Fruit fly (Drosophila melanogaster) whole organism, prepupa: ENCODE measurements around the gene Sry-beta.

Experiments used
- Blimp-1 ChIP-seq: fragments of 200-800 bp; sonication (Bioruptor generic); optimal IDR thresholded peaks from 3 replicates; lab custom pipeline; 2017; ENCODE audit warnings: missing biosample characterization, missing genetic modification characterization, mild to moderate bottlenecking, moderate library complexity, missing genetic modification reagents
- CG10631 ChIP-seq: fragments of 200-800 bp; sonication (Bioruptor generic); optimal IDR thresholded peaks from 2 replicates; lab custom pipeline; 2016; ENCODE audit warnings: missing biosample characterization, missing genetic modification characterization
- CG10669 ChIP-seq: fragments of 200-800 bp; sonication (Bioruptor generic); optimal IDR thresholded peaks from 3 replicates; lab custom pipeline; 2018; ENCODE audit warnings: missing biosample characterization, mild to moderate bottlenecking, missing genetic modification characterization, moderate library complexity
- CG11294 ChIP-seq: fragments of 200-800 bp; sonication (Bioruptor generic); IDR thresholded peaks from 2 replicates; pipeline ENCODE4 v1.3.6; 2022; ENCODE audit warnings: missing biosample characterization, missing genetic modification characterization
- CG11762 ChIP-seq: fragments of 200-800 bp; sonication (Bioruptor generic); optimal IDR thresholded peaks from 3 replicates; lab custom pipeline; 2016; ENCODE audit warnings: missing biosample characterization, missing genetic modification characterization; ENCODE audit not compliant: insufficient read depth
- CG15336 ChIP-seq: fragments of 200-800 bp; sonication (Bioruptor generic); IDR thresholded peaks from 2 replicates; pipeline ENCODE4 v1.3.6; 2022; ENCODE audit warnings: missing biosample characterization, missing genetic modification characterization
- CG1621 ChIP-seq: fragments of 200-800 bp; sonication (Bioruptor generic); optimal IDR thresholded peaks from 3 replicates; lab custom pipeline; 2018; ENCODE audit warnings: missing biosample characterization, mild to moderate bottlenecking, missing genetic modification characterization
- CG3032 ChIP-seq: fragments of 200-800 bp; optimal IDR thresholded peaks from 2 replicates; lab custom pipeline; 2019; ENCODE audit warnings: missing biosample characterization, mild to moderate bottlenecking, missing genetic modification characterization, moderate library complexity
- CG32006 ChIP-seq: fragments of 200-800 bp; sonication (Bioruptor generic); optimal IDR thresholded peaks from 3 replicates; lab custom pipeline; 2017; ENCODE audit warnings: missing biosample characterization, mild to moderate bottlenecking, missing genetic modification characterization
- CG34406 ChIP-seq: fragments of 200-800 bp; sonication (Bioruptor generic); optimal IDR thresholded peaks from 3 replicates; lab custom pipeline; 2016; ENCODE audit warnings: missing biosample characterization, missing genetic modification characterization
- CG3919 ChIP-seq: fragments of 200-800 bp; sonication (Bioruptor generic); optimal IDR thresholded peaks from 3 replicates; lab custom pipeline; 2016; ENCODE audit warnings: missing biosample characterization, missing genetic modification characterization
- CG4318 ChIP-seq: fragments of 200-800 bp; sonication (Bioruptor generic); optimal IDR thresholded peaks from 3 replicates; lab custom pipeline; 2017; ENCODE audit warnings: missing biosample characterization, mild to moderate bottlenecking, missing genetic modification characterization
- CG6163 ChIP-seq: fragments of 200-800 bp; sonication (Bioruptor generic); IDR thresholded peaks from 3 replicates; pipeline ENCODE4 v1.3.6; 2022; ENCODE audit warnings: missing biosample characterization, missing genetic modification characterization
- CG6276 ChIP-seq: fragments of 200-800 bp; sonication (Bioruptor generic); optimal IDR thresholded peaks from 2 replicates; lab custom pipeline; 2017; ENCODE audit warnings: missing biosample characterization, mild to moderate bottlenecking, missing genetic modification characterization
- CG6808 ChIP-seq: fragments of 200-800 bp; sonication (Bioruptor generic); optimal IDR thresholded peaks from 3 replicates; lab custom pipeline; 2017; ENCODE audit warnings: missing biosample characterization, missing genetic modification characterization, mild to moderate bottlenecking, moderate library complexity, missing genetic modification reagents
- CG6854 ChIP-seq: fragments of 200-800 bp; sonication (Bioruptor generic); optimal IDR thresholded peaks from 2 replicates; lab custom pipeline; 2017; ENCODE audit warnings: missing biosample characterization, mild to moderate bottlenecking, missing genetic modification characterization
- CG8632 ChIP-seq: fragments of 200-800 bp; sonication (Bioruptor generic); optimal IDR thresholded peaks from 3 replicates; lab custom pipeline; 2016; ENCODE audit warnings: missing biosample characterization, missing genetic modification characterization
- Eip75B ChIP-seq: fragments of 200-800 bp; sonication (Bioruptor generic); optimal IDR thresholded peaks from 3 replicates; lab custom pipeline; 2016; ENCODE audit warnings: missing biosample characterization, missing genetic modification characterization
- Eip78C ChIP-seq: fragments of 200-800 bp; sonication (Bioruptor generic); peaks from one replicate; lab custom pipeline; 2016; ENCODE audit warnings: missing biosample characterization, missing genetic modification characterization
- Eip93F ChIP-seq: fragments of 200-800 bp; sonication (Bioruptor generic); optimal IDR thresholded peaks from 2 replicates; lab custom pipeline; 2016; ENCODE audit warnings: missing biosample characterization, mild to moderate bottlenecking, missing genetic modification characterization
- Ets21C ChIP-seq: fragments of 200-800 bp; sonication (Bioruptor generic); optimal IDR thresholded peaks from 3 replicates; lab custom pipeline; 2016; ENCODE audit warnings: missing biosample characterization, missing genetic modification characterization
- Ets96B ChIP-seq: fragments of 200-800 bp; optimal IDR thresholded peaks from 2 replicates; lab custom pipeline; 2019; ENCODE audit warnings: missing biosample characterization, mild to moderate bottlenecking, missing genetic modification characterization, moderate library complexity
- Gug ChIP-seq: fragments of 200-800 bp; sonication (Bioruptor generic); IDR thresholded peaks from 2 replicates; pipeline ENCODE4 v1.3.6; 2022; ENCODE audit warnings: missing biosample characterization, missing genetic modification characterization
- Hr38 ChIP-seq: sonication (Bioruptor generic); optimal IDR thresholded peaks from 2 replicates; lab custom pipeline; 2016; ENCODE audit warnings: missing biosample characterization, missing genetic modification characterization
- Hr39 ChIP-seq: fragments of 200-800 bp; sonication (Bioruptor generic); optimal IDR thresholded peaks from 2 replicates; lab custom pipeline; 2016; ENCODE audit warnings: missing biosample characterization, missing genetic modification characterization
- Hr4 ChIP-seq: fragments of 200-800 bp; sonication (Bioruptor generic); optimal IDR thresholded peaks from 3 replicates; lab custom pipeline; 2016; ENCODE audit warnings: missing biosample characterization, missing genetic modification characterization
- Lpt ChIP-seq: fragments of 200-800 bp; sonication (Bioruptor generic); optimal IDR thresholded peaks from 3 replicates; lab custom pipeline; 2016; ENCODE audit warnings: missing biosample characterization, missing genetic modification characterization
- Met ChIP-seq: fragments of 200-800 bp; sonication (Bioruptor generic); optimal IDR thresholded peaks from 3 replicates; lab custom pipeline; 2016; ENCODE audit warnings: missing biosample characterization, missing genetic modification characterization
- OdsH ChIP-seq: fragments of 200-800 bp; sonication (Bioruptor generic); optimal IDR thresholded peaks from 3 replicates; lab custom pipeline; 2016; ENCODE audit warnings: missing biosample characterization, missing genetic modification characterization
- Smox ChIP-seq: fragments of 200-800 bp; sonication (Bioruptor generic); optimal IDR thresholded peaks from 3 replicates; lab custom pipeline; 2016; ENCODE audit warnings: missing biosample characterization, missing genetic modification characterization
- Sox102F ChIP-seq: fragments of 200-800 bp; sonication (Bioruptor generic); optimal IDR thresholded peaks from 2 replicates; lab custom pipeline; 2016; ENCODE audit warnings: missing biosample characterization, mild to moderate bottlenecking, missing genetic modification characterization
- Sox14 ChIP-seq: fragments of 200-800 bp; sonication (Bioruptor generic); optimal IDR thresholded peaks from 3 replicates; lab custom pipeline; 2016; ENCODE audit warnings: missing biosample characterization, missing genetic modification characterization
- Sox15 ChIP-seq: fragments of 200-800 bp; sonication (Bioruptor generic); optimal IDR thresholded peaks from 3 replicates; lab custom pipeline; 2016; ENCODE audit warnings: missing biosample characterization, missing genetic modification characterization
- achi ChIP-seq: fragments of 200-800 bp; sonication (Bioruptor generic); optimal IDR thresholded peaks from 3 replicates; lab custom pipeline; 2016; ENCODE audit warnings: missing biosample characterization, missing genetic modification characterization
- cyc ChIP-seq: fragments of 200-800 bp; sonication (Bioruptor generic); optimal IDR thresholded peaks from 3 replicates; lab custom pipeline; 2016; ENCODE audit warnings: missing biosample characterization, missing genetic modification characterization
- dac ChIP-seq: fragments of 200-800 bp; sonication (Bioruptor generic); optimal IDR thresholded peaks from 2 replicates; lab custom pipeline; 2017; ENCODE audit warnings: missing biosample characterization, mild to moderate bottlenecking, missing genetic modification characterization
- dsx ChIP-seq: fragments of 200-800 bp; optimal IDR thresholded peaks from 3 replicates; lab custom pipeline; 2019; ENCODE audit warnings: missing biosample characterization, mild to moderate bottlenecking, missing genetic modification characterization, moderate library complexity; ENCODE audit not compliant: poor library complexity, severe bottlenecking
- eg ChIP-seq: fragments of 200-800 bp; sonication (Bioruptor generic); IDR thresholded peaks from 3 replicates; pipeline ENCODE4 v1.3.6; 2022; ENCODE audit warnings: missing biosample characterization, missing genetic modification characterization
- esn ChIP-seq: fragments of 200-800 bp; sonication (Bioruptor generic); optimal IDR thresholded peaks from 2 replicates; lab custom pipeline; 2016; ENCODE audit warnings: missing biosample characterization, mild to moderate bottlenecking, missing genetic modification characterization, moderate library complexity
- fkh ChIP-seq: fragments of 200-800 bp; sonication (Bioruptor generic); optimal IDR thresholded peaks from 3 replicates; lab custom pipeline; 2017; ENCODE audit warnings: missing biosample characterization, mild to moderate bottlenecking, missing genetic modification characterization, moderate library complexity
- lz ChIP-seq: fragments of 200-800 bp; sonication (Bioruptor generic); optimal IDR thresholded peaks from 3 replicates; lab custom pipeline; 2016; ENCODE audit warnings: missing biosample characterization, missing genetic modification characterization
- net ChIP-seq: fragments of 200-800 bp; sonication (Bioruptor generic); optimal IDR thresholded peaks from 3 replicates; lab custom pipeline; 2016; ENCODE audit warnings: missing biosample characterization, missing genetic modification characterization
- pdm3 ChIP-seq: fragments of 200-800 bp; sonication (Bioruptor generic); optimal IDR thresholded peaks from 3 replicates; lab custom pipeline; 2016; ENCODE audit warnings: missing biosample characterization, missing genetic modification characterization
- salr ChIP-seq, 2 experiments: fragments of 200-800 bp; sonication (Bioruptor generic); optimal IDR thresholded peaks; 3 replicates each; lab custom pipeline; 2016 to 2018; ENCODE audit warnings: missing biosample characterization in 2 of 2, missing genetic modification characterization in 2 of 2, mild to moderate bottlenecking in 1 of 2
- spab ChIP-seq: fragments of 200-800 bp; sonication (Bioruptor generic); optimal IDR thresholded peaks from 2 replicates; lab custom pipeline; 2017; ENCODE audit warnings: missing biosample characterization, mild to moderate bottlenecking, missing genetic modification characterization, missing genetic modification reagents
- ss ChIP-seq, 2 experiments: fragments of 200-800 bp; sonication (Bioruptor generic); optimal IDR thresholded peaks; 2 replicates in 1 of 2; 3 replicates in 1 of 2; lab custom pipeline; 2017 to 2018; ENCODE audit warnings: mild to moderate bottlenecking in 2 of 2, missing biosample characterization in 2 of 2, missing genetic modification characterization in 2 of 2, moderate library complexity in 1 of 2
- svp ChIP-seq: fragments of 200-800 bp; sonication (Bioruptor generic); peaks from one replicate; lab custom pipeline; 2016; ENCODE audit warnings: missing biosample characterization, missing genetic modification characterization
- topi ChIP-seq: fragments of 200-800 bp; sonication (Bioruptor generic); optimal IDR thresholded peaks from 3 replicates; lab custom pipeline; 2016; ENCODE audit warnings: missing biosample characterization, missing genetic modification characterization
- vri ChIP-seq: fragments of 200-800 bp; sonication (Bioruptor generic); optimal IDR thresholded peaks from 3 replicates; lab custom pipeline; 2016; ENCODE audit warnings: missing biosample characterization, mild to moderate bottlenecking, missing genetic modification characterization

Gene Sry-beta

dm6 chr3R:30083215-30083614 is 43.7 kb downstream of the Sry-beta start (continued):
- TF ChIP-seq Ets21C (peak; percentile 22), esn (GFP tag; lab: Kevin White, UChicago) (peak; percentile 50), OdsH (GFP tag; lab: Kevin White, UChicago) (peak; percentile 18), spab (GFP tag; lab: Kevin White, UChicago) (no peak), net (GFP tag; lab: Kevin White, UChicago) (no peak), salr (GFP tag; optimal IDR thresholded peaks at IDR 0.05; lab: Kevin White, UChicago) (no peak), Hr38 (no peak), Lpt (GFP tag; lab: Kevin White, UChicago) (no peak), CG4318 (no peak), Sox14 (GFP tag; lab: Kevin White, UChicago) (peak; percentile 16), CG34406 (peak; percentile 14), topi (GFP tag; lab: Kevin White, UChicago) (peak; percentile 64), lz (peak; percentile 32), Eip93F (GFP tag; lab: Kevin White, UChicago) (no peak)

DNA sequence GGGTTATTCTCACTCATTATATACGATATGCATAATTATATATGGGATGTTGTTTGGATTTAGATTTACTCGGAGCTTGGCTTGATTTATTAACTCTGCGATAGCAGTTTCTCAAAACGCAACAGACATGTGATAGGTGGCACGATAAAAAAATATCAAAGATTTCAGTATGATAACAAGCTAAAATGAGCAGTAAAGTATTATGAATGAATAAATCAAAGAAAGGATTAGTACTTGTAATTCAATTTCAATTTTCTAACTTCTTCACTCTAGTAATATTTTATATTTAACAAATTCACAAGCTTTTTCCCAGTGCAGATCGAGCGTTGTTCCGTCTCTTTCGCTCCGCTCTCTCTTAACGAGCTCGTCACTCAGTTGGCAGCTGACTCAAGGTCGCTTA is 44.6 kb downstream of the Sry-beta start:
- TF ChIP-seq Lpt (GFP tag; lab: Kevin White, UChicago) = no peak
- TF ChIP-seq achi (GFP tag; lab: Kevin White, UChicago) = no peak
- no peak for TF ChIP-seq Eip93F (GFP tag; lab: Kevin White, UChicago)
- peak; percentile 15 for TF ChIP-seq Smox (GFP tag; lab: Kevin White, UChicago)
- no peak for TF ChIP-seq Met (GFP tag; lab: Kevin White, UChicago)
- TF ChIP-seq CG6276 = no peak
- no peak for TF ChIP-seq Ets96B (tag; lab: Kevin White, UChicago)
- no peak for TF ChIP-seq Sox102F (GFP tag; lab: Kevin White, UChicago)
- peak; percentile 6 for TF ChIP-seq topi (GFP tag; lab: Kevin White, UChicago)
- peak; percentile 26 for TF ChIP-seq esn (GFP tag; lab: Kevin White, UChicago)
- no peak for TF ChIP-seq Hr38
- TF ChIP-seq CG6163 = no peak
- no peak for TF ChIP-seq dac (GFP tag; lab: Kevin White, UChicago)
- no peak for TF ChIP-seq CG15336 (GFP tag; lab: Robert Waterston, UW)
- no peak for TF ChIP-seq ss (GFP tag; optimal IDR thresholded peaks at IDR 0.05; lab: Kevin White, UChicago)
- no peak for TF ChIP-seq CG34406
- no peak for TF ChIP-seq CG11762 (GFP tag; lab: Kevin White, UChicago)
- peak; percentile 3 for TF ChIP-seq Hr4 (GFP tag; lab: Kevin White, UChicago)
- TF ChIP-seq CG3919 = no peak
- no peak for TF ChIP-seq CG1621 (tag; lab: Kevin White, UChicago)
- TF ChIP-seq Blimp-1 (GFP tag; lab: Kevin White, UChicago) = no peak
- no peak for TF ChIP-seq CG11294 (GFP tag; lab: Robert Waterston, UW)
- no peak for TF ChIP-seq fkh (GFP tag; lab: Kevin White, UChicago)
- no peak for TF ChIP-seq Eip75B
- no peak for TF ChIP-seq pdm3
- TF ChIP-seq svp (GFP tag; lab: Kevin White, UChicago) = peak; percentile 37
- TF ChIP-seq lz = no peak
- TF ChIP-seq Gug (GFP tag; lab: Robert Waterston, UW) = no peak
- TF ChIP-seq CG10631 = no peak
- no peak for TF ChIP-seq CG32006
- TF ChIP-seq CG4318 = no peak
- no peak for TF ChIP-seq CG10669 (GFP tag; lab: Kevin White, UChicago)
- no peak for TF ChIP-seq CG8632 (GFP tag; lab: Kevin White, UChicago)
- no peak for TF ChIP-seq CG3032 (tag; lab: Kevin White, UChicago)
- no peak for TF ChIP-seq cyc (GFP tag; lab: Kevin White, UChicago)
- peak; percentile 6 for TF ChIP-seq Hr39 (GFP tag; lab: Kevin White, UChicago)
- TF ChIP-seq vri = no peak
- no peak for TF ChIP-seq CG6854 (GFP tag; lab: Kevin White, UChicago)
- TF ChIP-seq dsx (GFP tag; lab: Kevin White, UChicago) = no peak
- peak; percentile 58 for TF ChIP-seq Eip78C
- no peak for TF ChIP-seq CG6808 (GFP tag; lab: Kevin White, UChicago)
- TF ChIP-seq Sox14 (GFP tag; lab: Kevin White, UChicago) = peak; percentile 0
- no peak for TF ChIP-seq eg (GFP tag; lab: Robert Waterston, UW)
- TF ChIP-seq salr (GFP tag; optimal IDR thresholded peaks at IDR 0.05; lab: Kevin White, UChicago) = no peak
- no peak for TF ChIP-seq Sox15
